Fruit fly (Drosophila melanogaster) whole organism, embryonic: ENCODE data around the gene RpL10Ab.

Source experiments
- Abd-B ChIP-seq: fragments of 200-800 bp; sonication (Bioruptor generic); optimal IDR thresholded peaks from 2 replicates; lab custom pipeline; 2018; ENCODE audit warnings: missing biosample characterization, mild to moderate bottlenecking, missing genetic modification characterization, moderate library complexity
- CG10209 ChIP-seq: fragments of 200-800 bp; sonication (Bioruptor generic); optimal IDR thresholded peaks from 3 replicates; lab custom pipeline; 2017; ENCODE audit warnings: missing biosample characterization, mild to moderate bottlenecking, missing genetic modification characterization, missing genetic modification reagents
- CG10565 ChIP-seq: fragments of 200-800 bp; sonication (Bioruptor generic); optimal IDR thresholded peaks from 3 replicates; lab custom pipeline; 2016; ENCODE audit warnings: missing biosample characterization, mild to moderate bottlenecking, missing genetic modification characterization
- CG12659 ChIP-seq: fragments of 200-800 bp; sonication (Bioruptor generic); optimal IDR thresholded peaks from 3 replicates; lab custom pipeline; 2017; ENCODE audit warnings: mild to moderate bottlenecking, missing biosample characterization, missing genetic modification reagents, missing genetic modification characterization
- CG12942 ChIP-seq: fragments of 200-800 bp; sonication (Bioruptor generic); optimal IDR thresholded peaks from 3 replicates; lab custom pipeline; 2016; ENCODE audit warnings: missing biosample characterization, missing genetic modification characterization
- CG13296 ChIP-seq: fragments of 200-800 bp; sonication (Bioruptor generic); optimal IDR thresholded peaks from 3 replicates; lab custom pipeline; 2018; ENCODE audit warnings: missing biosample characterization, mild to moderate bottlenecking, missing genetic modification characterization
- CG13624 ChIP-seq: fragments of 200-800 bp; sonication (Bioruptor generic); optimal IDR thresholded peaks from 2 replicates; lab custom pipeline; 2016; ENCODE audit warnings: missing biosample characterization, missing genetic modification characterization
- CG16815 ChIP-seq: fragments of 200-800 bp; sonication (Bioruptor generic); optimal IDR thresholded peaks from 3 replicates; lab custom pipeline; 2017; ENCODE audit warnings: missing biosample characterization, mild to moderate bottlenecking, missing genetic modification characterization
- CG2129 ChIP-seq: fragments of 200-800 bp; sonication (Bioruptor generic); IDR thresholded peaks from 2 replicates; pipeline ENCODE4 v1.3.6; 2022; ENCODE audit warnings: missing biosample characterization, missing genetic modification characterization; ENCODE audit not compliant: partially characterized antibody
- CG2712 ChIP-seq: fragments of 200-800 bp; optimal IDR thresholded peaks from 3 replicates; lab custom pipeline; 2019; ENCODE audit warnings: missing biosample characterization, mild to moderate bottlenecking, missing genetic modification characterization, moderate library complexity
- CG32532 ChIP-seq: fragments of 200-800 bp; sonication (Bioruptor generic); IDR thresholded peaks from 2 replicates; pipeline ENCODE4 v1.3.6; 2022; ENCODE audit warnings: missing biosample characterization, missing genetic modification characterization
- CG32767 ChIP-seq: fragments of 200-800 bp; sonication (Bioruptor generic); IDR thresholded peaks from 2 replicates; pipeline ENCODE4 v1.3.6; 2022; ENCODE audit warnings: missing biosample characterization, missing genetic modification characterization
- CG32772 ChIP-seq: fragments of 200-800 bp; sonication (Bioruptor generic); IDR thresholded peaks from 2 replicates; pipeline ENCODE4 v1.3.6; 2022; ENCODE audit warnings: missing biosample characterization, missing genetic modification characterization
- CG33213 ChIP-seq: fragments of 200-800 bp; sonication (Bioruptor generic); optimal IDR thresholded peaks from 3 replicates; lab custom pipeline; 2016; ENCODE audit warnings: missing biosample characterization, missing genetic modification characterization
- CG3407 ChIP-seq: fragments of 200-800 bp; sonication (Bioruptor generic); optimal IDR thresholded peaks from 2 replicates; lab custom pipeline; 2018; ENCODE audit warnings: missing biosample characterization, mild to moderate bottlenecking, missing genetic modification characterization
- CG4404 ChIP-seq: fragments of 200-800 bp; sonication (Bioruptor generic); IDR thresholded peaks from 2 replicates; pipeline ENCODE4 v1.3.6; 2022; ENCODE audit warnings: missing biosample characterization, missing genetic modification characterization
- CG7963 ChIP-seq: fragments of 200-800 bp; sonication (Bioruptor generic); IDR thresholded peaks from 3 replicates; pipeline ENCODE4 v1.3.6; 2022; ENCODE audit warnings: missing biosample characterization, missing genetic modification characterization; ENCODE audit not compliant: partially characterized antibody
- CG8290 ChIP-seq, 3 experiments: fragments of 200-800 bp; sonication (Bioruptor generic); optimal IDR thresholded peaks; 2 replicates each; lab custom pipeline; 2016 to 2019; ENCODE audit warnings: missing biosample characterization in 3 of 3, missing genetic modification characterization in 3 of 3, mild to moderate bottlenecking in 2 of 3, moderate library complexity in 1 of 3
- Chrac-16 ChIP-seq: fragments of 200-800 bp; sonication (Bioruptor generic); optimal IDR thresholded peaks from 3 replicates; lab custom pipeline; 2016; ENCODE audit warnings: missing biosample characterization, missing genetic modification characterization
- Dek ChIP-seq: fragments of 200-800 bp; sonication (Bioruptor generic); optimal IDR thresholded peaks from 3 replicates; lab custom pipeline; 2019; ENCODE audit warnings: missing biosample characterization, mild to moderate bottlenecking, missing genetic modification characterization, moderate library complexity
- Dref ChIP-seq: fragments of 200-800 bp; sonication (Bioruptor generic); IDR thresholded peaks from 2 replicates; pipeline ENCODE4 v1.3.6; 2022; ENCODE audit warnings: missing biosample characterization, missing genetic modification characterization
- ERR ChIP-seq: fragments of 200-800 bp; sonication (Bioruptor generic); optimal IDR thresholded peaks from 2 replicates; lab custom pipeline; 2016; ENCODE audit warnings: missing biosample characterization, missing genetic modification characterization
- Ets97D ChIP-seq: fragments of 200-800 bp; sonication (Bioruptor generic); optimal IDR thresholded peaks from 3 replicates; lab custom pipeline; 2016; ENCODE audit warnings: missing biosample characterization, missing genetic modification characterization
- HLH54F ChIP-seq: fragments of 200-800 bp; sonication (Bioruptor generic); optimal IDR thresholded peaks from 3 replicates; lab custom pipeline; 2016; ENCODE audit warnings: missing biosample characterization, missing genetic modification characterization
- HmgZ ChIP-seq: fragments of 200-800 bp; sonication (Bioruptor generic); optimal IDR thresholded peaks from 2 replicates; lab custom pipeline; 2018; ENCODE audit warnings: missing biosample characterization, mild to moderate bottlenecking, missing genetic modification characterization
- Jarid2 ChIP-seq: fragments of 200-800 bp; sonication (Bioruptor generic); optimal IDR thresholded peaks from 3 replicates; lab custom pipeline; 2017; ENCODE audit warnings: mild to moderate bottlenecking, missing biosample characterization, missing genetic modification reagents, missing genetic modification characterization
- Lpt ChIP-seq: fragments of >200 bp; optimal IDR thresholded peaks from 2 replicates; lab custom pipeline; 2018; ENCODE audit warnings: missing biosample characterization, missing genetic modification characterization
- MBD-R2 ChIP-seq: fragments of 200-800 bp; sonication (Bioruptor generic); IDR thresholded peaks from 2 replicates; pipeline ENCODE4 v1.3.6; 2022; ENCODE audit warnings: missing biosample characterization, missing genetic modification characterization
- MESR4 ChIP-seq: fragments of 200-800 bp; sonication (Bioruptor generic); optimal IDR thresholded peaks from 2 replicates; lab custom pipeline; 2018; ENCODE audit warnings: missing biosample characterization, mild to moderate bottlenecking, missing genetic modification characterization, moderate library complexity
- Mrtf ChIP-seq: fragments of 200-800 bp; sonication (Bioruptor generic); IDR thresholded peaks from 3 replicates; pipeline ENCODE4 v1.3.6; 2022; ENCODE audit warnings: missing biosample characterization, missing genetic modification characterization
- Myb ChIP-seq: fragments of 200-800 bp; sonication (Bioruptor generic); optimal IDR thresholded peaks from 2 replicates; lab custom pipeline; 2016; ENCODE audit warnings: missing biosample characterization, missing genetic modification characterization
- Opbp ChIP-seq: fragments of 200-800 bp; sonication (Bioruptor generic); IDR thresholded peaks from 3 replicates; pipeline ENCODE4 v1.3.6; 2022; ENCODE audit warnings: missing biosample characterization, missing genetic modification characterization; ENCODE audit not compliant: partially characterized antibody
- Rx ChIP-seq: fragments of 200-800 bp; sonication (Bioruptor generic); IDR thresholded peaks from 2 replicates; pipeline ENCODE4 v1.3.6; 2022; ENCODE audit warnings: missing biosample characterization, missing genetic modification characterization
- Sin3A ChIP-seq: fragments of >200 bp; optimal IDR thresholded peaks from 2 replicates; lab custom pipeline; 2018
- bbx ChIP-seq: fragments of 200-800 bp; sonication (Bioruptor generic); IDR thresholded peaks from 2 replicates; pipeline ENCODE4 v1.3.6; 2022; ENCODE audit warnings: missing biosample characterization, missing genetic modification characterization; ENCODE audit not compliant: partially characterized antibody
- bcd ChIP-seq: fragments of 200-800 bp; sonication (Bioruptor generic); optimal IDR thresholded peaks from 2 replicates; lab custom pipeline; 2017; ENCODE audit warnings: missing biosample characterization, mild to moderate bottlenecking, missing genetic modification characterization
- btn ChIP-seq: fragments of 200-800 bp; sonication (Bioruptor generic); optimal IDR thresholded peaks from 2 replicates; lab custom pipeline; 2016; ENCODE audit warnings: missing biosample characterization, missing genetic modification characterization
- dpn ChIP-seq, 2 experiments: fragments of 200-800 bp; sonication (Bioruptor generic); optimal IDR thresholded peaks; 3 replicates each; lab custom pipeline; 2016; ENCODE audit warnings: missing biosample characterization in 2 of 2, missing genetic modification characterization in 2 of 2
- fd102C ChIP-seq: fragments of 200-800 bp; sonication (Bioruptor generic); optimal IDR thresholded peaks from 2 replicates; lab custom pipeline; 2018; ENCODE audit warnings: missing biosample characterization, mild to moderate bottlenecking, missing genetic modification characterization, moderate library complexity
- insv ChIP-seq, 2 experiments: fragments of 200-800 bp; sonication (Bioruptor generic); optimal IDR thresholded peaks; 3 replicates each; lab custom pipeline; 2016 to 2018; ENCODE audit warnings: missing biosample characterization in 2 of 2, missing genetic modification characterization in 2 of 2
- lbe ChIP-seq: fragments of 200-800 bp; sonication (Bioruptor generic); optimal IDR thresholded peaks from 2 replicates; lab custom pipeline; 2016; ENCODE audit warnings: missing biosample characterization, mild to moderate bottlenecking, missing genetic modification characterization
- mirr ChIP-seq: fragments of 200-800 bp; sonication (Bioruptor generic); optimal IDR thresholded peaks from 3 replicates; lab custom pipeline; 2018; ENCODE audit warnings: missing biosample characterization, mild to moderate bottlenecking, missing genetic modification characterization
- nerfin-2 ChIP-seq: fragments of 200-800 bp; sonication (Bioruptor generic); IDR thresholded peaks from 2 replicates; pipeline ENCODE4 v1.3.6; 2022; ENCODE audit warnings: missing biosample characterization, missing genetic modification characterization; ENCODE audit not compliant: partially characterized antibody
- peb ChIP-seq: fragments of 200-800 bp; sonication (Bioruptor generic); IDR thresholded peaks from 2 replicates; pipeline ENCODE4 v1.3.6; 2022; ENCODE audit warnings: missing biosample characterization, missing genetic modification characterization
- pzg ChIP-seq: fragments of 200-800 bp; sonication (Bioruptor generic); optimal IDR thresholded peaks from 3 replicates; lab custom pipeline; 2018; ENCODE audit warnings: missing biosample characterization, mild to moderate bottlenecking, missing genetic modification characterization, moderate library complexity
- slou ChIP-seq: fragments of 200-800 bp; sonication (Bioruptor generic); optimal IDR thresholded peaks from 3 replicates; lab custom pipeline; 2016; ENCODE audit warnings: missing biosample characterization, missing genetic modification characterization
- sr ChIP-seq: fragments of 200-800 bp; sonication (Bioruptor generic); IDR thresholded peaks from 3 replicates; pipeline ENCODE4 v1.3.6; 2022; ENCODE audit warnings: missing biosample characterization, missing genetic modification characterization
- tna ChIP-seq: fragments of 200-800 bp; sonication (Bioruptor generic); IDR thresholded peaks from 2 replicates; pipeline ENCODE4 v1.3.6; 2022; ENCODE audit warnings: missing biosample characterization, missing genetic modification characterization; ENCODE audit not compliant: partially characterized antibody
- trh ChIP-seq: fragments of 200-800 bp; sonication (Bioruptor generic); optimal IDR thresholded peaks from 2 replicates; lab custom pipeline; 2016; ENCODE audit warnings: missing biosample characterization, missing genetic modification characterization
- ttk ChIP-seq: fragments of 200-800 bp; sonication (Bioruptor generic); IDR thresholded peaks from 2 replicates; pipeline ENCODE4 v2.1.2; 2022; ENCODE audit warnings: missing biosample characterization, missing genetic modification characterization
- zf30C ChIP-seq: fragments of 200-800 bp; sonication (Bioruptor generic); optimal IDR thresholded peaks from 3 replicates; lab custom pipeline; 2018; ENCODE audit warnings: missing biosample characterization, mild to moderate bottlenecking, missing genetic modification characterization

Gene RpL10Ab

DNA sequence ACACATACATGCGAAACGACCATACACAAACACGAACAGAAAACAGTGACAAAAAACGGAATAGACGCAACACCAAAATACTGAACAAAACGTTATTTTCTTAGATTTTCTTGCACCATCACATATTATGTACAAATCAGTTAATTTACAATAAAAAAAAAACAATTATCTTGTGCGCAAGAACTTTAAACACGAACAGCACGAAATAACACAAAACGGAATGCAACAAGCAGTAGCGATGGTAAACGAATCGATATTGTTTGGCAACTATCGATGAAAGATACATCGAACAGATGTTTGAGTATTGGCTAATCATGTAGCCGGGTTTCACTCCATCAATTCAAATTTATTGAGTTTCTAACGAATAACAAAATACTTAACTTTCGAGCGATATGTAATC, 32.9 kb upstream of the RpL10Ab start, which contains the start of gene Pi3K68D (continued):
- TF ChIP-seq nerfin-2 (GFP tag; lab: Robert Waterston, UW): peak; percentile 88
- no peak for TF ChIP-seq btn
- TF ChIP-seq Dek (tag; lab: Kevin White, UChicago): no peak
- TF ChIP-seq fd102C (GFP tag; lab: Kevin White, UChicago): no peak
- no peak for TF ChIP-seq CG32767
- TF ChIP-seq CG8290 (GFP tag; optimal IDR thresholded peaks at IDR 0.05; lab: Kevin White, UChicago): no peak
- no peak for TF ChIP-seq CG8290 (tag; optimal IDR thresholded peaks at IDR 0.05; lab: Kevin White, UChicago)
- peak; percentile 86 for TF ChIP-seq CG7963 (GFP tag; lab: Robert Waterston, UW)
- no peak for TF ChIP-seq insv (GFP tag; optimal IDR thresholded peaks at IDR 0.05; lab: Kevin White, UChicago)
- no peak for TF ChIP-seq CG4404 (GFP tag; lab: Robert Waterston, UW)
- no peak for TF ChIP-seq Mrtf
- peak; percentile 29 for TF ChIP-seq CG2712 (tag; lab: Kevin White, UChicago)
- TF ChIP-seq CG13296 (GFP tag; lab: Kevin White, UChicago): no peak
- no peak for TF ChIP-seq peb (GFP tag; lab: Robert Waterston, UW)
- peak; percentile 52 for TF ChIP-seq CG13624
- peak; percentile 80 for TF ChIP-seq HmgZ (tag; lab: Kevin White, UChicago)
- no peak for TF ChIP-seq CG16815 (GFP tag; lab: Kevin White, UChicago)
- TF ChIP-seq mirr (GFP tag; lab: Kevin White, UChicago): no peak
- TF ChIP-seq CG33213 (GFP tag; lab: Kevin White, UChicago): peak; percentile 31
- no peak for TF ChIP-seq CG12942 (GFP tag; lab: Kevin White, UChicago)
- no peak for TF ChIP-seq slou (GFP tag; lab: Kevin White, UChicago)
- peak; percentile 63 for TF ChIP-seq MBD-R2
- TF ChIP-seq Lpt (GFP tag; lab: Kevin White, UChicago): no peak
- peak; percentile 12 for TF ChIP-seq Sin3A (lab: Kevin White, UChicago)
- TF ChIP-seq ttk (GFP tag; lab: Robert Waterston, UW): no peak
- no peak for TF ChIP-seq CG10565 (GFP tag; lab: Kevin White, UChicago)
- TF ChIP-seq Opbp (GFP tag; lab: Robert Waterston, UW): peak; percentile 97
- no peak for TF ChIP-seq CG32772 (GFP tag; lab: Robert Waterston, UW)
- peak; percentile 94 for TF ChIP-seq Dref (GFP tag; lab: Robert Waterston, UW)
- no peak for TF ChIP-seq Chrac-16 (GFP tag; lab: Kevin White, UChicago)
- TF ChIP-seq Myb: peak; percentile 100
- no peak for TF ChIP-seq Jarid2 (GFP tag; lab: Kevin White, UChicago)
- peak; percentile 13 to 17 for TF ChIP-seq dpn (GFP tag; optimal IDR thresholded peaks at IDR 0.05; lab: Kevin White, UChicago)
- no peak for TF ChIP-seq bcd (GFP tag; lab: Kevin White, UChicago)
- peak; percentile 39 for TF ChIP-seq lbe (GFP tag; lab: Kevin White, UChicago)
- TF ChIP-seq Rx: no peak
- TF ChIP-seq CG2129 (GFP tag; lab: Robert Waterston, UW): peak; percentile 88
- peak; percentile 20 for TF ChIP-seq HLH54F (GFP tag; lab: Kevin White, UChicago)
- peak; percentile 76 for TF ChIP-seq CG12659 (GFP tag; lab: Kevin White, UChicago)
- peak; percentile 84 for TF ChIP-seq tna (GFP tag; lab: Robert Waterston, UW)
- no peak for TF ChIP-seq zf30C (GFP tag; lab: Kevin White, UChicago)
- no peak for TF ChIP-seq trh
- TF ChIP-seq Abd-B (GFP tag; lab: Kevin White, UChicago): no peak
- TF ChIP-seq CG32532 (GFP tag; lab: Robert Waterston, UW): no peak
- TF ChIP-seq sr: no peak
- peak; percentile 96 for TF ChIP-seq bbx (GFP tag; lab: Robert Waterston, UW)
- no peak for TF ChIP-seq CG10209 (GFP tag; lab: Kevin White, UChicago)
- TF ChIP-seq pzg (GFP tag; lab: Kevin White, UChicago): peak; percentile 96
- no peak for TF ChIP-seq CG3407 (GFP tag; lab: Kevin White, UChicago)
- TF ChIP-seq MESR4: peak; percentile 69
- TF ChIP-seq Ets97D (GFP tag; lab: Kevin White, UChicago): peak; percentile 83
- peak; percentile 25 for TF ChIP-seq ERR
